Fruit fly (Drosophila melanogaster): ENCODE results near the gene CG43445.

The CG43445 gene

dm6 chr3R:17948227-17949206, 37.3 kb downstream of the CG43445 start (continued):
- TF ChIP-seq Antp (GFP tag; optimal IDR thresholded peaks at IDR 0.05), result no peak
- peak; percentile 51 for TF ChIP-seq Vsx1 (GFP tag; optimal IDR thresholded peaks at IDR 0.05)
- no peak for TF ChIP-seq CG14050 (GFP tag; IDR thresholded peaks at IDR 0.05)
- TF ChIP-seq eve (GFP tag; optimal IDR thresholded peaks at IDR 0.05), result peak in 1 of 2 experiments; percentile 36
- 0 out of 2 replicates have a peak, but pooled peaks have one; percentile 23 for TF ChIP-seq GATAe (GFP tag; conservative IDR thresholded peaks at IDR 0.05)
- TF ChIP-seq tap (tag; optimal IDR thresholded peaks at IDR 0.05), result no peak
- no peak for TF ChIP-seq CG15479 (GFP tag; optimal IDR thresholded peaks at IDR 0.05)
- TF ChIP-seq unpg (GFP tag; optimal IDR thresholded peaks at IDR 0.05), result no peak
- no peak for TF ChIP-seq BtbVII (GFP tag; optimal IDR thresholded peaks at IDR 0.05)
- no peak for TF ChIP-seq CG11723 (GFP tag; optimal IDR thresholded peaks at IDR 0.05)
- no peak for TF ChIP-seq dan (GFP tag; IDR thresholded peaks at IDR 0.05)
- TF ChIP-seq B-H2 (GFP tag; optimal IDR thresholded peaks at IDR 0.05), result no peak
- TF ChIP-seq nerfin-2 (GFP tag; IDR thresholded peaks at IDR 0.05; ENCODE audit: partially characterized antibody), result no peak
- no peak for TF ChIP-seq Lhr (GFP tag; optimal IDR thresholded peaks at IDR 0.05)
- TF ChIP-seq CG7372 (GFP tag; IDR thresholded peaks at IDR 0.05), result no peak
- TF ChIP-seq CG12659 (GFP tag; optimal IDR thresholded peaks at IDR 0.05), result no peak
- no peak for TF ChIP-seq repo (GFP tag; optimal IDR thresholded peaks at IDR 0.05)
- TF ChIP-seq vnd (GFP tag; IDR thresholded peaks at IDR 0.05; ENCODE audit: partially characterized antibody), result peak; percentile 45; the same call in 1 of the 3 replicates
- TF ChIP-seq peb (GFP tag; IDR thresholded peaks at IDR 0.05), result no peak
- no peak for TF ChIP-seq CG11085 (GFP tag; IDR thresholded peaks at IDR 0.05)
- TF ChIP-seq Dref (GFP tag; IDR thresholded peaks at IDR 0.05), result no peak
- TF ChIP-seq crol (GFP tag; IDR thresholded peaks at IDR 0.05), result peak; percentile 50; the same call in 1 of the 2 replicates
- peak; percentile 89 for TF ChIP-seq CG8281 (tag; optimal IDR thresholded peaks at IDR 0.05)
- 0 out of 2 replicates have a peak, but pooled peaks have one; percentile 8 for TF ChIP-seq Ptx1 (GFP tag; IDR thresholded peaks at IDR 0.05)

dm6 chr3R:17949362-17950121, 38.4 kb downstream of the CG43445 start:
- TF ChIP-seq grn (GFP tag; optimal IDR thresholded peaks at IDR 0.05) (peak; percentile 81), H15 (GFP tag; IDR thresholded peaks at IDR 0.05) (peak; percentile 69; the same call in 1 of the 3 replicates), CG10267 (tag; optimal IDR thresholded peaks at IDR 0.05) (peak; percentile 65), CG14014 (GFP tag; IDR thresholded peaks at IDR 0.05) (peak; percentile 56; the same call in 1 of the 2 replicates), Atf6 (GFP tag; IDR thresholded peaks at IDR 0.05) (peak; percentile 65; the same call in 1 of the 2 replicates), CG10431 (GFP tag; optimal IDR thresholded peaks at IDR 0.05) (no peak), CG34376 (GFP tag; optimal IDR thresholded peaks at IDR 0.05) (no peak), E2f1 (GFP tag; IDR thresholded peaks at IDR 0.05) (peak; percentile 68), Ravus (GFP tag; IDR thresholded peaks at IDR 0.05) (no peak; the same call in 1 of the 2 replicates), CG7963 (GFP tag; IDR thresholded peaks at IDR 0.05; ENCODE audit: partially characterized antibody) (no peak), CG12744 (GFP tag; optimal IDR thresholded peaks at IDR 0.05) (no peak), ham (GFP tag; IDR thresholded peaks at IDR 0.05) (no peak), CrebB (tag; optimal IDR thresholded peaks at IDR 0.05) (no peak), CG9215 (GFP tag; IDR thresholded peaks at IDR 0.05) (peak; percentile 63), ci (GFP tag; IDR thresholded peaks at IDR 0.05) (peak; percentile 64; the same call in 2 of the 3 replicates), CG4707 (GFP tag; optimal IDR thresholded peaks at IDR 0.05) (no peak), gsb (GFP tag; IDR thresholded peaks at IDR 0.05) (no peak), klu (GFP tag; IDR thresholded peaks at IDR 0.05) (peak; percentile 55), ttk (GFP tag; IDR thresholded peaks at IDR 0.05) (peak; percentile 76), Fer3 (tag; optimal IDR thresholded peaks at IDR 0.05) (peak; percentile 23), mirr (GFP tag; optimal IDR thresholded peaks at IDR 0.05) (peak; percentile 82), CG10654 (GFP tag; optimal IDR thresholded peaks at IDR 0.05) (no peak), vnd (GFP tag; IDR thresholded peaks at IDR 0.05; ENCODE audit: partially characterized antibody) (no peak), CG1233 (GFP tag; optimal IDR thresholded peaks at IDR 0.05) (peak; percentile 43)

Data from whole organism, embryonic.